Worm (Caenorhabditis elegans) whole organism, mixed stage, embryonic: ENCODE data around the gene flp-5.

Source experiments
- bed-3 ChIP-seq: fragments of 200-800 bp; sonication (Bioruptor generic); optimal IDR thresholded peaks from 3 replicates; lab custom pipeline; 2018; ENCODE audit warnings: mild to moderate bottlenecking, missing genetic modification characterization, moderate library complexity, missing compliant biosample characterization
- blmp-1 ChIP-seq: fragments of 150-350 bp; optimal IDR thresholded peaks from 2 replicates; lab custom pipeline; 2014; ENCODE audit warnings: missing biosample characterization, missing genetic modification characterization
- ceh-39 ChIP-seq: fragments of 150-350 bp; optimal IDR thresholded peaks from 2 replicates; lab custom pipeline; 2014; ENCODE audit warnings: missing biosample characterization, missing genetic modification characterization
- ceh-43 ChIP-seq: fragments of 200-800 bp; sonication (Bioruptor generic); optimal IDR thresholded peaks from 2 replicates; lab custom pipeline; 2018; ENCODE audit warnings: mild to moderate bottlenecking, missing genetic modification characterization, moderate library complexity, missing compliant biosample characterization
- ceh-83 ChIP-seq: fragments of 200-800 bp; sonication (Bioruptor generic); optimal IDR thresholded peaks from 2 replicates; lab custom pipeline; 2018; ENCODE audit warnings: mild to moderate bottlenecking, missing genetic modification characterization, missing compliant biosample characterization
- ces-1 ChIP-seq: fragments of 150-350 bp; optimal IDR thresholded peaks from 2 replicates; lab custom pipeline; 2014; ENCODE audit warnings: missing biosample characterization, missing genetic modification reagents, missing genetic modification characterization
- cnd-1 ChIP-seq: fragments of 200-800 bp; sonication (Bioruptor generic); optimal IDR thresholded peaks from 2 replicates; lab custom pipeline; 2018; ENCODE audit warnings: mild to moderate bottlenecking, missing genetic modification characterization, missing compliant biosample characterization
- drap-1 ChIP-seq: fragments of 200-800 bp; sonication (Bioruptor generic); optimal IDR thresholded peaks from 3 replicates; lab custom pipeline; 2018; ENCODE audit warnings: mild to moderate bottlenecking, missing genetic modification characterization, missing compliant biosample characterization
- elt-1 ChIP-seq: sonication (generic microtip); optimal IDR thresholded peaks from 2 replicates; lab custom pipeline; 2017; ENCODE audit warnings: missing genetic modification characterization, mild to moderate bottlenecking, missing compliant biosample characterization, antibody characterized with exemption, moderate library complexity, borderline replicate concordance; ENCODE audit not compliant: insufficient read depth
- elt-3 ChIP-seq: fragments of 150-350 bp; optimal IDR thresholded peaks from 2 replicates; lab custom pipeline; 2014; ENCODE audit warnings: missing biosample characterization, missing genetic modification characterization
- flh-1 ChIP-seq: fragments of 200-800 bp; sonication (Bioruptor generic); optimal IDR thresholded peaks from 2 replicates; lab custom pipeline; 2018; ENCODE audit warnings: mild to moderate bottlenecking, missing genetic modification characterization, moderate library complexity, missing compliant biosample characterization
- ham-2 ChIP-seq: fragments of 200-800 bp; sonication (Bioruptor generic); optimal IDR thresholded peaks from 2 replicates; lab custom pipeline; 2018; ENCODE audit warnings: mild to moderate bottlenecking, missing genetic modification characterization, missing compliant biosample characterization
- hlh-1 ChIP-seq: fragments of 150-350 bp; optimal IDR thresholded peaks from 2 replicates; lab custom pipeline; 2014; ENCODE audit warnings: missing biosample characterization, missing genetic modification reagents, missing genetic modification characterization
- lin-32 ChIP-seq: fragments of 200-800 bp; sonication (Bioruptor generic); optimal IDR thresholded peaks from 2 replicates; lab custom pipeline; 2018; ENCODE audit warnings: mild to moderate bottlenecking, missing genetic modification characterization, missing compliant biosample characterization
- lsy-2 ChIP-seq: fragments of 150-350 bp; optimal IDR thresholded peaks from 2 replicates; lab custom pipeline; 2014; ENCODE audit warnings: missing biosample characterization, missing genetic modification characterization
- mep-1 ChIP-seq: fragments of 150-350 bp; optimal IDR thresholded peaks from 2 replicates; lab custom pipeline; 2017; ENCODE audit warnings: missing biosample characterization, missing genetic modification reagents, missing genetic modification characterization, inconsistent platforms
- mls-2 ChIP-seq: sonication (generic microtip); optimal IDR thresholded peaks from 2 replicates; lab custom pipeline; 2016; ENCODE audit warnings: mild to moderate bottlenecking, missing genetic modification characterization, moderate library complexity, missing compliant biosample characterization
- nhr-12 ChIP-seq: fragments of 150-350 bp; optimal IDR thresholded peaks from 2 replicates; lab custom pipeline; 2014; ENCODE audit warnings: missing biosample characterization, missing genetic modification characterization
- nhr-2 ChIP-seq: fragments of 150-350 bp; optimal IDR thresholded peaks from 2 replicates; lab custom pipeline; 2014; ENCODE audit warnings: missing biosample characterization, missing genetic modification characterization
- nhr-237 ChIP-seq: fragments of 150-350 bp; optimal IDR thresholded peaks from 2 replicates; lab custom pipeline; 2014; ENCODE audit warnings: missing biosample characterization, missing genetic modification characterization
- nhr-28 ChIP-seq: fragments of 150-350 bp; optimal IDR thresholded peaks from 2 replicates; lab custom pipeline; 2014; ENCODE audit warnings: missing biosample characterization, missing genetic modification characterization
- nhr-76 ChIP-seq: sonication (generic microtip); optimal IDR thresholded peaks from 2 replicates; lab custom pipeline; 2017; ENCODE audit warnings: missing biosample characterization, missing genetic modification characterization
- pha-4 ChIP-seq: fragments of 150-350 bp; optimal IDR thresholded peaks from 2 replicates; lab custom pipeline; 2018; ENCODE audit warnings: missing biosample characterization, missing genetic modification reagents, missing genetic modification characterization
- snpc-4 ChIP-seq: fragments of 150-350 bp; optimal IDR thresholded peaks from 2 replicates; lab custom pipeline; 2014; ENCODE audit warnings: missing biosample characterization, missing genetic modification characterization
- sptf-1 ChIP-seq: sonication (generic microtip); optimal IDR thresholded peaks from 2 replicates; lab custom pipeline; 2017; ENCODE audit warnings: mild to moderate bottlenecking, missing genetic modification characterization, moderate library complexity, missing compliant biosample characterization
- tbx-8 ChIP-seq: fragments of 200-800 bp; sonication (Bioruptor generic); optimal IDR thresholded peaks from 2 replicates; lab custom pipeline; 2018; ENCODE audit warnings: mild to moderate bottlenecking, missing genetic modification characterization, moderate library complexity, missing compliant biosample characterization
- unc-120 ChIP-seq: sonication (generic microtip); optimal IDR thresholded peaks from 2 replicates; lab custom pipeline; 2017; ENCODE audit warnings: missing genetic modification characterization, missing compliant biosample characterization; ENCODE audit not compliant: poor library complexity, severe bottlenecking
- unc-39 ChIP-seq: fragments of 150-350 bp; optimal IDR thresholded peaks from 2 replicates; lab custom pipeline; 2014; ENCODE audit warnings: missing biosample characterization, missing genetic modification characterization
- unc-62 ChIP-seq: fragments of 150-350 bp; optimal IDR thresholded peaks from 2 replicates; lab custom pipeline; 2014; ENCODE audit warnings: missing biosample characterization, missing genetic modification reagents, missing genetic modification characterization
- zip-8 ChIP-seq: fragments of 150-350 bp; optimal IDR thresholded peaks from 2 replicates; lab custom pipeline; 2014; ENCODE audit warnings: missing biosample characterization, missing genetic modification characterization
- ztf-11 ChIP-seq: fragments of 150-350 bp; optimal IDR thresholded peaks from 2 replicates; lab custom pipeline; 2014; ENCODE audit warnings: missing biosample characterization, missing genetic modification characterization

Gene flp-5

DNA sequence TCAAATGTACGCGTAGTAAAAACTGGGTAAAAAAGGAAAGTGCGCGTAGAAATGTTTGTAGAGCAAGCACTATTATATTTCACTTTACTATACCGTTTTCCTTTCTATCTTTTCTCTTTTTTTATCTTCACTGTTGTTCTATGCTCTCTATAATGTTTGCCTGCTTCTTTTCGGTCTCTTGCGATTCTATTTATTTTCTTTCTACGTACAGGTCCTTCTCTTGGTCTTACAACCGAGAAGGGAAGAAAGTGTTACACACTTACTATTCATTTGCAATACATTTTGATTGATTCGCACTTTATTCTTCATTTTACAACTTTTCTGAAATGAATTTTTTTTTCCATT, 36.4 kb downstream of the flp-5 start:
- TF ChIP-seq nhr-76 (no peak), elt-3 (tag; lab: Kevin White, UChicago) (no peak), snpc-4 (tag; lab: Kevin White, UChicago) (no peak)
- TF ChIP-seq, all 35 proteins: peak for 0

DNA sequence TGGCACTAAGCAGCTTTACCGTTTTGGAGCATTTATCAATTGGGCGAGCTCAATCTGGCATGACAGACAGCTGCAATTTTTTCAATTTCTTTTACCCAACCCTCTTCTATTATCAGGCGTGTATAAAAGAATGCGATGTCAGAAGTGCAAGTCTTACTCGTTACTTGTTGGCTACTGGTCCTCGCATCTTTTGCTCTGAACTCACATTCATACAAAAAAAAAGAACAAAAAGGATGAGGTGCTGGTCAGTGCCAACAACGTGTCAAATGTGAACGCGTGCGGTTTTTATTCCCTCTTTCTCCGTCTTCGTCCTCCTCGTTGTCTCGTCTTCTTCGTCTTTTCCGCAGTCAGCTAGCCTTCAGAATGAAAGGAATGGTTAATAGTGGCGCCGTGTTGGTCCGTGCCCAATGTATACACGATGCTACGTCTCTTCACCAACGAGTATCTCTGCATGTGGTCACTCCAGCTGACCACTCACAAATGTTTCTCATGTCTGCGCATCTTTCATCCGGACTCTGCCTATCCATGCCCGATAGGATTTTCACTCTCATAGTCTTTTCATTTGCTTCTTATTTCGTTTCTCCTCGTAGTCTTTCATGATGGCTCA, 37.9 kb downstream of the flp-5 start:
- no peak for TF ChIP-seq snpc-4 (tag; lab: Kevin White, UChicago)
- no peak for TF ChIP-seq elt-1 (tag; lab: Kevin White, UChicago)
- peak; percentile 17 for TF ChIP-seq lsy-2
- TF ChIP-seq sptf-1 (tag; lab: Kevin White, UChicago): peak; percentile 36
- TF ChIP-seq unc-62: peak; percentile 65
- TF ChIP-seq zip-8 (tag; lab: Kevin White, UChicago): no peak
- peak; percentile 11 for TF ChIP-seq ham-2 (GFP tag; lab: Kevin White, UChicago)
- no peak for TF ChIP-seq nhr-12 (tag; lab: Kevin White, UChicago)
- no peak for TF ChIP-seq ceh-83 (GFP tag; lab: Kevin White, UChicago)
- peak; percentile 15 for TF ChIP-seq mls-2 (tag; lab: Kevin White, UChicago)
- TF ChIP-seq cnd-1 (tag; lab: Kevin White, UChicago): peak; percentile 10
- TF ChIP-seq ceh-39: no peak
- no peak for TF ChIP-seq tbx-8 (GFP tag; lab: Kevin White, UChicago)
- peak; percentile 48 for TF ChIP-seq unc-120 (tag; lab: Kevin White, UChicago)
- TF ChIP-seq bed-3 (GFP tag; lab: Kevin White, UChicago): no peak
- no peak for TF ChIP-seq ceh-43 (GFP tag; lab: Kevin White, UChicago)
- peak; percentile 28 for TF ChIP-seq hlh-1 (tag; lab: Kevin White, UChicago)
- TF ChIP-seq unc-39 (tag; lab: Kevin White, UChicago): no peak
- TF ChIP-seq pha-4: no peak
- no peak for TF ChIP-seq nhr-28
- TF ChIP-seq blmp-1: no peak
- TF ChIP-seq ces-1 (GFP tag; lab: Kevin White, UChicago): peak; percentile 46
- TF ChIP-seq, all 35 proteins: peak for 9

DNA sequence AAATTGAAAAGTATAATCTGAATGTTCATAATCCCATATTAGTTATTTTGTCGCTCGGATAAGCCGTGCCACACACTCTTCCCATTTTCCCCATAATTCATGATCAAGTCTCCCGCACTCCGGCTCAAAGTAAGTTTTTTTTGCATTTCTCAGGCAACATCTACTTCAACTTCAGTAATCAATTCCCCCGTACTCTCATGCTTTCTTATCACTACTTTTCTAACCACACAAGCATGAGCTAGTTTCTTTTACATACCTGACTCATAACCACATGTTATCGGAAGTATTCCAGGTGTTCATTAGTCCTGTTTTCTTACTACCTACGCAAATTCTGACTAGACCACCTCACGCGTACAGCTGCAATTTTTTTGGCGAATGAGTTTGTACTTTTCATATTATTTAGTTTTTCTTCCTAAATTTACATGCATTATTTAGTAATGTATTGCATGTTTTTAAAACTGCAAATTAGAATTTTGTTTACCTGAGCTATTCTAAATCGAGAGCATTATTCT, 38.5 kb downstream of the flp-5 start:
- TF ChIP-seq mls-2 (tag; lab: Kevin White, UChicago): no peak
- no peak for TF ChIP-seq lsy-2
- TF ChIP-seq elt-3 (tag; lab: Kevin White, UChicago): no peak
- no peak for TF ChIP-seq nhr-2 (tag; lab: Kevin White, UChicago)
- TF ChIP-seq ceh-39: no peak
- TF ChIP-seq zip-8 (tag; lab: Kevin White, UChicago): no peak
- TF ChIP-seq snpc-4 (tag; lab: Kevin White, UChicago): no peak

DNA sequence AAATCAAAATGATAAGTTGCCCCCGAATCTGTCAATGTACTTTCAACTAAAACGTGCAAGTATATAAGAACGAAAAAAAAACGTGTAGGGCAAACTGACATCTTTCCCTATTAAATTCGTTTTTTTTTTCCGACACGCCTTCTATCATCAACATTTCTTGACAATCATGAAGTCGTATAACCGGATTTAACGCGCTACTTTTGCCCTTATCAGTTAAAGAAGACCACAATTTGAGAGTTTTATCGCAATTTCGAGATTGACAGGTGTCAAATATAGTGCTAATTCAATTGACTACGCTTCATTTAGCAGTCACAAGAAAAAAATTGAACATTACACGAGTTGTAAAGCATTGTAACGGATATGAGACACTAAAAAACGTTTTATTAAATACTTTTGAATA, 39.1 kb downstream of the flp-5 start:
- TF ChIP-seq mls-2 (tag; lab: Kevin White, UChicago) (no peak), nhr-12 (tag; lab: Kevin White, UChicago) (no peak), drap-1 (GFP tag; lab: Kevin White, UChicago) (no peak), unc-62 (no peak), nhr-2 (tag; lab: Kevin White, UChicago) (no peak), ztf-11 (tag; lab: Kevin White, UChicago) (no peak), lin-32 (GFP tag; lab: Kevin White, UChicago) (no peak), flh-1 (GFP tag; lab: Kevin White, UChicago) (no peak), nhr-237 (tag; lab: Kevin White, UChicago) (no peak)

DNA sequence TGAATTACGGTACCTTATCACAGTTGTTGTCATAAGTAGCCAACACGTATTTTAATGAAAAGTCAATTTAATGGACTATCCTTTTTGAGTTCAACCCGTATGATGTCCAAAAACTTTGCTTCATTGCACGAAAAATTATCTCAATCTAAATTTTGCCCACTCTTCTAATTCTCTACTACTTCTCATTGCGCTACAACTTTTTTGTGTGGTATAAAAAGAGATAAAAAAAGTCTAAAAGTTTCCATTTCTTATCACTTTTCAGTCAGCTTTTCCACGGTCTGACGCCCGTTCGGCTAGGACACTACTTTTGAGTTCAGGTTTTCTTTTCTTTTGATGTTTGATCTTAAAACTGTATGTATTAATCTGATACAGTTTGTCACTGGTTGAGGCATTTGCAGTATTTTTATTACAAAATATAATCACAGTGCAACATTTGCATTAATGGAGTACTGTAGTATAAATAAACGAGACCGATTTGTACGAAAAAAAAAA, 39.8 kb downstream of the flp-5 start:
- no peak for TF ChIP-seq tbx-8 (GFP tag; lab: Kevin White, UChicago)
- no peak for TF ChIP-seq drap-1 (GFP tag; lab: Kevin White, UChicago)
- TF ChIP-seq ztf-11 (tag; lab: Kevin White, UChicago): no peak
- TF ChIP-seq mls-2 (tag; lab: Kevin White, UChicago): no peak
- TF ChIP-seq snpc-4 (tag; lab: Kevin White, UChicago): no peak
- TF ChIP-seq mep-1 (tag; lab: Kevin White, UChicago): no peak
